Fruit fly (Drosophila melanogaster): Measurements from ENCODE around the gene CG14982.
A peak's percentile ranks its signal among the peaks of the same experiment; 100 is the strongest.

Gene CG14982

DNA sequence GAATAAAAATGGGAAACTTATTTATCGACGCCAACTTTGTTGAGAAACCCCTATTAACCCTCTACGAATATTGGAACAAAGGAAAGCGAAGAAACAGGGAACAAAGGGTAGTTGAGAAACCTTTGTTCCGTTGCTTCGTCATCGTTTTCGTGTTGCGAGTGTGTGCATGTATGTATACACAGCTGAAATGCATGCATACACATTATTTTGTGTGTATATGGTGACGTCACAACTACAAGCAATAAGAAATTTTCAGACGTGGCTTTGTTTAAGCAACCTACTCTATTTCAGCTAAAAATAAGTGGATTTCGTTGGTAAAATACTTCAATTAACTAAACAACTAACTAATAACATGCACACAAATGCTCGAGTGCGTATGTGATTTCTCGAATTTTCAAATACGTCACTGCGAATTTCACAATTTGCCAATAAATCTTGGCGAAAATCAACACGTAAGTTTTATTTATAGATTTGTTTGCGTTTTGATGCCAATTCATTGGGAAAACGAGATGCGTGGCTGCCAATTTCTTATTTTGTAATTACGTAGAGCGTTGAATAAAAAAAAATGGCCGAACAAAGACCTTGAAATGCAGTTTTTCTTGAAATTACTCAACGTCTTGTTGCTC, 40.5 kb upstream of the CG14982 start:
- peak; percentile 67 for TF ChIP-seq CG12768 (GFP tag; optimal IDR thresholded peaks at IDR 0.05)
- peak; percentile 22 for TF ChIP-seq Mnt (GFP tag; optimal IDR thresholded peaks at IDR 0.05)
- TF ChIP-seq CG5204 (GFP tag; optimal IDR thresholded peaks at IDR 0.05), result peak; percentile 10
- peak; percentile 95 for TF ChIP-seq kay (GFP tag; ENCODE audit: borderline replicate concordance)
- no peak for TF ChIP-seq toe (GFP tag; optimal IDR thresholded peaks at IDR 0.05)
- peak; percentile 1 for TF ChIP-seq Clk (GFP tag; optimal IDR thresholded peaks at IDR 0.05)
- no peak for TF ChIP-seq ovo (GFP tag; optimal IDR thresholded peaks at IDR 0.05)
- TF ChIP-seq tj (GFP tag; optimal IDR thresholded peaks at IDR 0.05), result peak; percentile 87
- TF ChIP-seq Crg-1 (GFP tag; optimal IDR thresholded peaks at IDR 0.05), result peak; percentile 4

DNA sequence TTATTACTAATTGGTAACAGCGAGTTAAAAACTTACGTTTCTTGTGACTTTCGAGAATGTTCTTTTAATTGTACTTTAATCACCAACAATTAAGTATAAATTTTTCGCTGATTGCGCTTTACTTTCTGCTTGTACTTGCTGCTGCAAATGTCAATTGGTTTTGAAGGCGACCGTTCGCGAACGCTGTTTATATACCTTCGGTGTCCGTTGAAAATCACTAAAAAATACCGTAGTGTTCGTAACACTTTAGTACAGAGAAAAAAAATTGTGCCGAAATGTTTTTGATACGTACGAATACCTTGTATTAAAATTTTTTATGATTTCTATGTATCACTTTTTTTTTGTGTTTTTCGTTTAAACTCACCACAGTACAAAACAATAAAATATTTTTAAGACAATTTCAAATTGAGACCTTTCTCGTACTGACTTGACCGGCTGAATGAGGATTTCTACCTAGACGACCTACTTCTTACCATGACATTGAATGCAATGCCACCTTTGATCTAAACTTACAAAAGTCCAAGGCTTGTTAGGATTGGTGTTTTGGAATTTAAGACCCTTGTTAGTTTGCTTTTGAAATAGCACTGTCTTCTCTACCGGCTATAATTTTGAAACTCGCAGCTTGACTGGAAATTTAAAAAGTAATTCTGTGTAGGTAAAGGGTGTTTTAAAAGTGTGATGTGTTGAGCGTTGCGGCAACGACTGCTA, 39.9 kb upstream of the CG14982 start, which contains the start of gene Ubi-p63E:
Ubi-p63E (minus strand) TSS at position 694 of the 708 bp plus-strand sequence.
- TF ChIP-seq kay (GFP tag; ENCODE audit: borderline replicate concordance) (peak; percentile 80), ovo (GFP tag; optimal IDR thresholded peaks at IDR 0.05) (peak; percentile 68), toe (GFP tag; optimal IDR thresholded peaks at IDR 0.05) (peak; percentile 86), cic (GFP tag; optimal IDR thresholded peaks at IDR 0.05) (peak; percentile 51), CG5204 (GFP tag; optimal IDR thresholded peaks at IDR 0.05) (peak; percentile 78), Hr96 (GFP tag; optimal IDR thresholded peaks at IDR 0.05) (peak; percentile 51), CG1620 (GFP tag; optimal IDR thresholded peaks at IDR 0.05) (peak; percentile 54), cnc (optimal IDR thresholded peaks at IDR 0.05) (no peak), bab1 (GFP tag; optimal IDR thresholded peaks at IDR 0.05) (peak; percentile 55), tj (GFP tag; optimal IDR thresholded peaks at IDR 0.05) (no peak), CG12768 (GFP tag; optimal IDR thresholded peaks at IDR 0.05) (peak; percentile 45), Mnt (GFP tag; optimal IDR thresholded peaks at IDR 0.05) (peak; percentile 83), Clk (GFP tag; optimal IDR thresholded peaks at IDR 0.05) (peak; percentile 47), CG14711 (tag; optimal IDR thresholded peaks at IDR 0.05) (peak; percentile 57), CG7045 (GFP tag; optimal IDR thresholded peaks at IDR 0.05) (peak; percentile 82), Crg-1 (GFP tag; optimal IDR thresholded peaks at IDR 0.05) (peak; percentile 46), pad (GFP tag; optimal IDR thresholded peaks at IDR 0.05) (peak; percentile 32), CG11617 (GFP tag; optimal IDR thresholded peaks at IDR 0.05) (peak; percentile 63), CG7101 (tag; optimal IDR thresholded peaks at IDR 0.05) (peak; percentile 56), CG33017 (tag; optimal IDR thresholded peaks at IDR 0.05) (peak; percentile 50)

DNA sequence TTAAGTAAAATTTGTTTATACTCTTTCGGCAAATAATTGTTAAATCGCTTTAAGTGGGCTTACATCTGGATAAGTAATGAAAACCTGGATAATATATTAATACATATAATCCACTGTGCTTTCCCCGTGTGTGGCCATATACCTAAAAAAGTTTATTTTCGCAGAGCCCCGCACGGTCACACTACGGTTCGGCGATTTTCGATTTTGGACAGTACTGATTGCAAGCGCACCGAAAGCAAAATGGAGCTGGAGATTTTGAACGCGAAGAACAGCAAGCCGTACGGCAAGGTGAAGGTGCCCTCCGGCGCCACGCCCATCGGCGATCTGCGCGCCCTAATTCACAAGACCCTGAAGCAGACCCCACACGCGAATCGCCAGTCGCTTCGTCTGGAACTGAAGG, 39.2 kb upstream of the CG14982 start, which contains the start of gene Sc2:
Sc2 (plus strand) TSS at position 192 of the 400 bp plus-strand sequence.
- peak; percentile 8 for TF ChIP-seq bab1 (GFP tag; optimal IDR thresholded peaks at IDR 0.05)
- peak; percentile 12 for TF ChIP-seq cic (GFP tag; optimal IDR thresholded peaks at IDR 0.05)
- TF ChIP-seq cnc (optimal IDR thresholded peaks at IDR 0.05), result no peak

DNA sequence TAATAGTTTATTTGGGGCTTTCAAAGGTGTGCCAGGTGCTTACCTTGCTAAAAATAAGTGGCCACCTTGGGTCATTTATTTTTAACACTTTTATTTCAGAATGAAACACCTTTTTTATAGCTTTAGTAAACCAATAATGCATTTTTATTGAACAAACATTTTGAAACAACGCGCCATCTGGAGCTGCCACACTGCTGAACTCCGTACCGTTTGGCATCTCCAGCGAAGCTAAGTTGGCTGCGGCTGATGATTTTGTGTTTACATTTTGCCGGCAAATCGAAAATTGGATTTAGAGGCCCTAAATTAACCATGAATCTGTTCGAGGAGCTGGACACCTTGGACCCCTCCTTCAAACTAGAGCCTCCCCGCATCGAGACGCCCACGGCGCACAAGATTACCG, 37.4 kb upstream of the CG14982 start, which contains the start of gene ida:
ida (plus strand) TSS at position 234 of the 400 bp plus-strand sequence.
- TF ChIP-seq Mnt (GFP tag; optimal IDR thresholded peaks at IDR 0.05), result peak; percentile 41
- TF ChIP-seq cic (GFP tag; optimal IDR thresholded peaks at IDR 0.05), result peak; percentile 27
- peak; percentile 23 for TF ChIP-seq bab1 (GFP tag; optimal IDR thresholded peaks at IDR 0.05)
- TF ChIP-seq CG1620 (GFP tag; optimal IDR thresholded peaks at IDR 0.05), result no peak
- TF ChIP-seq CG11617 (GFP tag; optimal IDR thresholded peaks at IDR 0.05), result no peak
- peak; percentile 14 for TF ChIP-seq tj (GFP tag; optimal IDR thresholded peaks at IDR 0.05)
- TF ChIP-seq CG12768 (GFP tag; optimal IDR thresholded peaks at IDR 0.05), result peak; percentile 29

DNA sequence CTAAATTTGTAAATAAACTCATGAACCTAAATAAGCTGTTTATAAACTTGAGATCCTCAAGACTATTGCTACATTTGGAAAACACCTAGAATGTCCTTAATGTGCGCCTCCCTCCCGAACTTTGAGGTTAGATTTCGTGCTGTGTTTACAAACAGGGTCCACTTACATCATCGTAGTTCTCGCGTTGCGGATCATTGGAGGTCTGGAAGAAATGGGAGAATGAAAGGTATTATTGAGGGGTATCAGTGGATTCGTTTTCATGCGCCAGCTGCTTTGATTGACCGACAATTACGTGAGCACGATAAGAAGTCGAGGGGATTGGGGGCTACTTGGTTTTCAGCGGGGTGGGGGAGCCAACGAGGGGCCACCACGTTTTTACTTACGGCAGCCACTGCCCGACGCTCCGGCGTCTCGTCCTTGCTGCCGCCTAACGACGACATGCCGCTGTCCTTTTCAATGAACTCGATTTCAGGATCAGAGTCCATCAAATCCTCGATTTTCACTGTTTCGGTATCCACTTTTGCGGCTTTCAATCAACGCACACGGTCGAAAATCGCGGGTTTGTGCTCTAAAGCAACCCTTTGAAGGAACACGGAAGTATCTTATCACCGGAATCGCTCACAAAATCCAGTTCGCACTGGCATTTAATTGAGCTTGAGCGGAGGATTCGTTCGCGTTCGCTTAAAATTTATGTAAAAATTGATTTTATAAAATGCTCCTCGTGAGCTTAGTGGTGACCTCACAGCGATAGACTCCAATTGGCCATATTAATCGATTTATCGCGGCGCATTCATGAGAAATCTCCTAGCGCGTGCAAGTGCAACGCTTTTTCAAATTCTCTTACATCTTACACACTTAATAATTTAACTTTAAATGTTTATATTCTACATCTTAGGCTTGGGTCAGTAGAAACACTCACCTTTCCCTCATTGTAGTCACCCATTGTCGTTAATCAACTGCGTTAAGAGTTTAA, 33.4 kb upstream of the CG14982 start:
- TF ChIP-seq bab1 (GFP tag; optimal IDR thresholded peaks at IDR 0.05), result peak; percentile 16
- no peak for TF ChIP-seq Clk (GFP tag; optimal IDR thresholded peaks at IDR 0.05)
- peak; percentile 1 for TF ChIP-seq CG12768 (GFP tag; optimal IDR thresholded peaks at IDR 0.05)
- TF ChIP-seq tj (GFP tag; optimal IDR thresholded peaks at IDR 0.05), result peak; percentile 1
- peak; percentile 62 for TF ChIP-seq Mnt (GFP tag; optimal IDR thresholded peaks at IDR 0.05)
- no peak for TF ChIP-seq CG7101 (tag; optimal IDR thresholded peaks at IDR 0.05)

DNA sequence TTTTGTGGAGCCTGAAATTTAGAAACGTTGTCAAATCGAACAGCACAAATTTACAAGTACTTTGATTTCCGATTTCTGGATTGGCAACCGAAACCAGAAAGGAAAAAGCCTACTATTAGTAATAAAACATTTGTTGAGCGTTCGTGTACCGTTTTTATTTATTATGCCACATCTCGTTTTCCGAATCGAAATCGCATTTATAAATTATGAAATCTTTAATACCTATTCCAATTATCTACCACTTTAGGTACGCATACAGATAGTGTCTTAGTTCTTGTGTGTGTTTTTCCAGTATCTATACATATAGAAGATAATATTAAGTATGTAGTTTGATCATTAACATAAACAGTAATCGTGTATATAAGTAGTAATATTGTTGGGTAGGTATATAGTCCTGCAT, 32.7 kb upstream of the CG14982 start, which contains the start of gene mge:
mge (minus strand) TSS at position 101 of the 400 bp plus-strand sequence.
- TF ChIP-seq toe (GFP tag; optimal IDR thresholded peaks at IDR 0.05), result no peak
